Fruit fly (Drosophila melanogaster) whole organism, adult: ENCODE measurements around the gene CG45544.

Experiments
- CG12768 ChIP-seq: fragments of 200-800 bp; sonication (Bioruptor generic); optimal IDR thresholded peaks from 2 replicates; lab custom pipeline; 2017; ENCODE audit warnings: missing biosample characterization, missing genetic modification characterization, mild to moderate bottlenecking, moderate library complexity, missing genetic modification reagents
- CG7045 ChIP-seq: fragments of 200-800 bp; sonication (Bioruptor generic); optimal IDR thresholded peaks from 2 replicates; lab custom pipeline; 2017; ENCODE audit warnings: missing biosample characterization, mild to moderate bottlenecking, missing genetic modification characterization
- Clk ChIP-seq: fragments of 200-800 bp; sonication (Bioruptor generic); optimal IDR thresholded peaks from 2 replicates; lab custom pipeline; 2017; ENCODE audit warnings: missing biosample characterization, missing genetic modification characterization
- Mnt ChIP-seq: fragments of 200-800 bp; sonication (Bioruptor generic); optimal IDR thresholded peaks from 2 replicates; lab custom pipeline; 2016; ENCODE audit warnings: missing biosample characterization, mild to moderate bottlenecking, missing genetic modification characterization
- ovo ChIP-seq: fragments of 200-800 bp; sonication (Bioruptor generic); optimal IDR thresholded peaks from 2 replicates; lab custom pipeline; 2016; ENCODE audit warnings: missing biosample characterization, missing genetic modification characterization
- pad ChIP-seq: fragments of 200-800 bp; sonication (Bioruptor generic); optimal IDR thresholded peaks from 3 replicates; lab custom pipeline; 2017; ENCODE audit warnings: missing biosample characterization, missing genetic modification characterization, mild to moderate bottlenecking, moderate library complexity, missing genetic modification reagents

DNA sequence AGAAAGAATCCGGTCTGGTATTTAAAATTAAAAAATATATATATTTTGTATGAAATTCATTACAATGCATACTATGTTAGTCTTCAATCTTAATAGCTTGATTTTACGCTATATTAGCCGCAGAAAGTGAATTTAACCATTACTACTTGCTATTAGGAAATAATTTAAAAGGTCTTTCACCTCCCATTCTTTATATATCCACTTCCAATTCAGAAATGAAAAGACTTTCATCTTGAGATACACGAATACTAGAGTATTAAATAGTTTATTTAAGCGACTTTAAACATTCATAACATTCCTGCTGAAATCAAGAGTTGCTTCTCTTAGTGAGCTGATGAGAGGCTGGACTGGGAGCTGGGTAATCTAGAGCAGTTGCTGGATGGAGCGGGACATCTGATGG lies 11.6 kb upstream of the CG45544 start, which contains the start of gene CG31445:
- TF ChIP-seq pad (GFP tag; lab: Kevin White, UChicago) (no peak), CG7045 (GFP tag; lab: Kevin White, UChicago) (no peak), Mnt (no peak), CG12768 (GFP tag; lab: Kevin White, UChicago) (no peak), ovo (GFP tag; lab: Kevin White, UChicago) (no peak), Clk (GFP tag; lab: Kevin White, UChicago) (no peak)
